Fruit fly (Drosophila melanogaster) whole organism, wandering third instar larva: ENCODE measurements around the gene Polr1B.
A peak's percentile ranks its signal among the peaks of the same experiment; 100 is the strongest.
"Not testable (repeated sequence)": the region's sequence is repeated elsewhere in the genome, so short reads cannot be mapped to it uniquely, and the experiment has no call there.

Experiments used
- CG32264 ChIP-seq: fragments of 200-800 bp; sonication (Bioruptor generic); optimal IDR thresholded peaks from 2 replicates; lab custom pipeline; 2016; ENCODE audit warnings: missing biosample characterization, missing genetic modification characterization
- CrebA ChIP-seq: fragments of 200-800 bp; sonication (Bioruptor generic); optimal IDR thresholded peaks from 2 replicates; lab custom pipeline; 2016; ENCODE audit warnings: missing biosample characterization, mild to moderate bottlenecking, missing genetic modification characterization, borderline replicate concordance
- Dfd ChIP-seq: fragments of >200 bp; optimal IDR thresholded peaks from 2 replicates; lab custom pipeline; 2017; ENCODE audit warnings: missing biosample characterization, missing genetic modification characterization
- Dif ChIP-seq: fragments of 200-275, 200-300 bp; sonication (Bioruptor generic); optimal IDR thresholded peaks from 2 replicates; lab custom pipeline; 2018; ENCODE audit warnings: missing biosample characterization, missing genetic modification characterization; ENCODE audit not compliant: partially characterized antibody
- HLH106 ChIP-seq: fragments of 200-800 bp; optimal IDR thresholded peaks from 3 replicates; lab custom pipeline; 2019; ENCODE audit warnings: missing biosample characterization, mild to moderate bottlenecking, missing genetic modification characterization, moderate library complexity
- Hr83 ChIP-seq: fragments of 200-300 bp; sonication (Bioruptor generic); optimal IDR thresholded peaks from 2 replicates; lab custom pipeline; 2016; ENCODE audit warnings: missing biosample characterization, mild to moderate bottlenecking, missing genetic modification characterization, moderate library complexity; ENCODE audit not compliant: poor library complexity, severe bottlenecking
- Jra ChIP-seq: sonication (Bioruptor generic); optimal IDR thresholded peaks from 2 replicates; lab custom pipeline; 2016; ENCODE audit warnings: missing biosample characterization, missing genetic modification characterization
- N ChIP-seq: fragments of >200 bp; optimal IDR thresholded peaks from 2 replicates; lab custom pipeline; 2018; ENCODE audit warnings: missing biosample characterization, missing external identifiers, missing genetic modification characterization
- OdsH ChIP-seq: fragments of 200-800 bp; sonication (Bioruptor generic); optimal IDR thresholded peaks from 2 replicates; lab custom pipeline; 2016; ENCODE audit warnings: missing biosample characterization, mild to moderate bottlenecking, missing genetic modification characterization
- Rel ChIP-seq, 2 experiments: fragments of 200-800 bp; sonication (Bioruptor generic) in 1 of 2; optimal IDR thresholded peaks; 2 replicates in 1 of 2; 3 replicates in 1 of 2; lab custom pipeline; 2016 to 2019; ENCODE audit warnings: mild to moderate bottlenecking in 2 of 2, missing biosample characterization in 2 of 2, missing genetic modification characterization in 2 of 2, moderate library complexity in 1 of 2
- Sp1 ChIP-seq: fragments of 200-800 bp; sonication (Bioruptor generic); optimal IDR thresholded peaks from 3 replicates; lab custom pipeline; 2019; ENCODE audit warnings: missing biosample characterization, mild to moderate bottlenecking, missing genetic modification characterization, moderate library complexity
- Vsx2 ChIP-seq: fragments of 200-300, 225-300 bp; sonication (Bioruptor generic); optimal IDR thresholded peaks from 2 replicates; lab custom pipeline; 2018; ENCODE audit warnings: missing biosample characterization, missing genetic modification characterization; ENCODE audit not compliant: partially characterized antibody
- br ChIP-seq: fragments of 200-800 bp; sonication (Bioruptor generic); optimal IDR thresholded peaks from 2 replicates; lab custom pipeline; 2016; ENCODE audit warnings: missing biosample characterization, missing genetic modification characterization
- dl ChIP-seq, 2 experiments: fragments of 175-275, 200-275 bp in 1 of 2; fragments of 200-275 bp in 1 of 2; sonication (Bioruptor generic); optimal IDR thresholded peaks; lab custom pipeline; 2018; ENCODE audit warnings: mild to moderate bottlenecking in 2 of 2, missing biosample characterization in 2 of 2, missing genetic modification characterization in 2 of 2, moderate library complexity in 2 of 2; ENCODE audit not compliant: partially characterized antibody in 2 of 2, insufficient read depth in 1 of 2
- dmrt93B ChIP-seq: fragments of 200-800 bp; sonication (Bioruptor generic); optimal IDR thresholded peaks from 2 replicates; lab custom pipeline; 2018; ENCODE audit warnings: missing biosample characterization, mild to moderate bottlenecking, missing genetic modification characterization
- dsf ChIP-seq: sonication (Bioruptor generic); optimal IDR thresholded peaks from 2 replicates; lab custom pipeline; 2016; ENCODE audit warnings: missing biosample characterization, missing genetic modification characterization, borderline replicate concordance
- foxo ChIP-seq, 2 experiments: fragments of 200-800 bp; sonication (Bioruptor generic); optimal IDR thresholded peaks; 2 replicates in 1 of 2; 3 replicates in 1 of 2; lab custom pipeline; 2016 to 2017; ENCODE audit warnings: missing biosample characterization in 2 of 2, missing genetic modification characterization in 2 of 2
- fru ChIP-seq: fragments of 200-800 bp; sonication (Bioruptor generic); optimal IDR thresholded peaks from 3 replicates; lab custom pipeline; 2016; ENCODE audit warnings: missing biosample characterization, mild to moderate bottlenecking, missing genetic modification characterization
- h ChIP-seq: fragments of 200-800 bp; sonication (Bioruptor generic); optimal IDR thresholded peaks from 3 replicates; lab custom pipeline; 2016; ENCODE audit warnings: missing biosample characterization, mild to moderate bottlenecking, missing genetic modification characterization
- jim ChIP-seq: fragments of 175-275, 200-325 bp; sonication (Bioruptor generic); optimal IDR thresholded peaks from 2 replicates; lab custom pipeline; 2016; ENCODE audit warnings: missing biosample characterization, mild to moderate bottlenecking, missing genetic modification characterization
- lola ChIP-seq: fragments of >200 bp; optimal IDR thresholded peaks from 2 replicates; lab custom pipeline; 2017; ENCODE audit warnings: missing biosample characterization, missing genetic modification characterization
- pan ChIP-seq: fragments of >200 bp; optimal IDR thresholded peaks from 2 replicates; lab custom pipeline; 2017
- psq ChIP-seq: fragments of 200-800 bp; sonication (Bioruptor generic); optimal IDR thresholded peaks from 3 replicates; lab custom pipeline; 2017; ENCODE audit warnings: missing biosample characterization, mild to moderate bottlenecking, missing genetic modification characterization, moderate library complexity
- rgr ChIP-seq: fragments of 200-800 bp; sonication (Bioruptor generic); optimal IDR thresholded peaks from 3 replicates; lab custom pipeline; 2016; ENCODE audit warnings: missing biosample characterization, mild to moderate bottlenecking, missing genetic modification characterization
- tai ChIP-seq: sonication (Bioruptor generic); optimal IDR thresholded peaks from 2 replicates; lab custom pipeline; 2016; ENCODE audit warnings: missing biosample characterization, missing genetic modification characterization
- usp ChIP-seq: fragments of >200 bp; optimal IDR thresholded peaks from 2 replicates; lab custom pipeline; 2017; ENCODE audit warnings: missing biosample characterization, missing genetic modification characterization
- woc ChIP-seq: sonication (Bioruptor generic); optimal IDR thresholded peaks from 2 replicates; lab custom pipeline; 2016; ENCODE audit warnings: missing biosample characterization, mild to moderate bottlenecking, missing genetic modification characterization

Polr1B gene

dm6 chr2L:447124-447523 lies 43.0 kb downstream of the Polr1B start:
- TF ChIP-seq OdsH (GFP tag; lab: Kevin White, UChicago) (no peak), Rel (GFP tag; optimal IDR thresholded peaks at IDR 0.05; lab: Kevin White, UChicago) (no peak), Rel (tag; optimal IDR thresholded peaks at IDR 0.05; lab: Kevin White, UChicago) (no peak), dsf (GFP tag; lab: Kevin White, UChicago) (no peak), Hr83 (GFP tag; lab: Kevin White, UChicago) (no peak), fru (GFP tag; lab: Kevin White, UChicago) (no peak), Dif (GFP tag; lab: Kevin White, UChicago) (no peak), CrebA (GFP tag; lab: Kevin White, UChicago) (no peak), dl (GFP tag; optimal IDR thresholded peaks at IDR 0.05; lab: Kevin White, UChicago; ENCODE audit: insufficient read depth in 1 of 2, partially characterized antibody in 2 of 2) (no peak), N (GFP tag; lab: Kevin White, UChicago) (no peak), pan (lab: Kevin White, UChicago) (no peak), h (GFP tag; lab: Kevin White, UChicago) (no peak), woc (no peak), dmrt93B (GFP tag; lab: Kevin White, UChicago) (no peak), psq (GFP tag; lab: Kevin White, UChicago) (no peak), rgr (GFP tag; lab: Kevin White, UChicago) (no peak), Vsx2 (GFP tag; lab: Kevin White, UChicago) (no peak), lola (GFP tag; lab: Kevin White, UChicago) (no peak)

- TF ChIP-seq Dfd (GFP tag; lab: Kevin White, UChicago) (no peak), dmrt93B (GFP tag; lab: Kevin White, UChicago) (no peak), dl (GFP tag; optimal IDR thresholded peaks at IDR 0.05; lab: Kevin White, UChicago; ENCODE audit: insufficient read depth in 1 of 2, partially characterized antibody in 2 of 2) (peak in 1 of 2 experiments; percentile 1), fru (GFP tag; lab: Kevin White, UChicago) (peak; percentile 32), OdsH (GFP tag; lab: Kevin White, UChicago) (peak; percentile 31), psq (GFP tag; lab: Kevin White, UChicago) (peak; percentile 14), foxo (GFP tag; optimal IDR thresholded peaks at IDR 0.05; lab: Kevin White, UChicago) (peak in 1 of 2 experiments; percentile 40), rgr (GFP tag; lab: Kevin White, UChicago) (peak; percentile 41), HLH106 (peak; percentile 38), Sp1 (GFP tag; lab: Kevin White, UChicago) (peak; percentile 33), tai (GFP tag; lab: Kevin White, UChicago) (no peak), CG32264 (GFP tag; lab: Kevin White, UChicago) (no peak), h (GFP tag; lab: Kevin White, UChicago) (peak; percentile 0), jim (GFP tag; lab: Kevin White, UChicago) (no peak), usp (GFP tag; lab: Kevin White, UChicago) (no peak), Rel (GFP tag; optimal IDR thresholded peaks at IDR 0.05; lab: Kevin White, UChicago) (no peak), Rel (tag; optimal IDR thresholded peaks at IDR 0.05; lab: Kevin White, UChicago) (peak; percentile 75), CrebA (GFP tag; lab: Kevin White, UChicago) (no peak)
Observed at dm6 chr2L:451705-452472, 47.8 kb downstream of the Polr1B start.

dm6 chr2L:452872-453271 lies 48.8 kb downstream of the Polr1B start, which contains the start of the genes crq and shv:
Gene crq (minus strand): TSS chr2L:453024.
Gene shv (plus strand): TSS chr2L:453108.
- TF ChIP-seq Sp1 (GFP tag; lab: Kevin White, UChicago) (peak; percentile 30), N (GFP tag; lab: Kevin White, UChicago) (peak; percentile 3), CG32264 (GFP tag; lab: Kevin White, UChicago) (no peak), Hr83 (GFP tag; lab: Kevin White, UChicago) (no peak), Rel (GFP tag; optimal IDR thresholded peaks at IDR 0.05; lab: Kevin White, UChicago) (no peak), Rel (tag; optimal IDR thresholded peaks at IDR 0.05; lab: Kevin White, UChicago) (peak; percentile 72)
- TF ChIP-seq, all 38 proteins: peak for 3

dm6 chr2L:455274-455673 lies 51.2 kb downstream of the Polr1B start, which contains the start of gene CG4133:
Gene CG4133 (plus strand): TSS chr2L:455531.
- not testable (repeated sequence) for TF ChIP-seq Vsx2 (GFP tag; lab: Kevin White, UChicago); br; Jra (GFP tag; lab: Kevin White, UChicago)
